Worm (Caenorhabditis elegans) whole organism, early embryonic: Measurements from ENCODE around the gene unk-1.

Source experiments
- B0310.2 ChIP-seq: sonication (generic microtip); optimal IDR thresholded peaks from 2 replicates; lab custom pipeline; 2016; ENCODE audit warnings: mild to moderate bottlenecking, missing genetic modification characterization, missing compliant biosample characterization
- F13C5.2 ChIP-seq: sonication (generic microtip); optimal IDR thresholded peaks from 2 replicates; lab custom pipeline; 2017; ENCODE audit warnings: mild to moderate bottlenecking, missing genetic modification characterization, inconsistent platforms, missing compliant biosample characterization
- ama-1 ChIP-seq: fragments of 150-350 bp; optimal IDR thresholded peaks from 2 replicates; lab custom pipeline; 2014
- ceh-13 ChIP-seq: fragments of 200-800 bp; sonication (Bioruptor generic); optimal IDR thresholded peaks from 2 replicates; lab custom pipeline; 2018; ENCODE audit warnings: mild to moderate bottlenecking, missing genetic modification characterization, missing compliant biosample characterization
- flt-1 ChIP-seq: fragments of 200-800 bp; sonication (Bioruptor generic); IDR thresholded peaks from 2 replicates; pipeline ENCODE4 v1.3.6; 2022; ENCODE audit warnings: missing genetic modification characterization, missing compliant biosample characterization
- hmbx-1 ChIP-seq: sonication (generic microtip); optimal IDR thresholded peaks from 2 replicates; lab custom pipeline; 2016; ENCODE audit warnings: mild to moderate bottlenecking, missing genetic modification characterization, missing compliant biosample characterization
- hmg-4 ChIP-seq: fragments of 200-800 bp; sonication (Bioruptor generic); optimal IDR thresholded peaks from 2 replicates; lab custom pipeline; 2018; ENCODE audit warnings: mild to moderate bottlenecking, missing genetic modification characterization, missing compliant biosample characterization
- hnd-1 ChIP-seq: sonication (generic microtip); optimal IDR thresholded peaks from 2 replicates; lab custom pipeline; 2016; ENCODE audit warnings: missing genetic modification characterization, missing compliant biosample characterization
- sea-1 ChIP-seq: fragments of 200-800 bp; sonication (Bioruptor generic); conservative IDR thresholded peaks from 2 replicates; pipeline ENCODE4 v1.3.6; 2022; ENCODE audit warnings: missing genetic modification characterization, missing compliant biosample characterization
- tbx-11 ChIP-seq: fragments of 200-800 bp; sonication (Bioruptor generic); IDR thresholded peaks from 2 replicates; pipeline ENCODE4 v1.3.6; 2022; ENCODE audit warnings: missing genetic modification characterization, missing compliant biosample characterization
- tra-4 ChIP-seq: sonication (generic microtip); optimal IDR thresholded peaks from 2 replicates; lab custom pipeline; 2017; ENCODE audit warnings: missing genetic modification characterization, missing compliant biosample characterization

DNA sequence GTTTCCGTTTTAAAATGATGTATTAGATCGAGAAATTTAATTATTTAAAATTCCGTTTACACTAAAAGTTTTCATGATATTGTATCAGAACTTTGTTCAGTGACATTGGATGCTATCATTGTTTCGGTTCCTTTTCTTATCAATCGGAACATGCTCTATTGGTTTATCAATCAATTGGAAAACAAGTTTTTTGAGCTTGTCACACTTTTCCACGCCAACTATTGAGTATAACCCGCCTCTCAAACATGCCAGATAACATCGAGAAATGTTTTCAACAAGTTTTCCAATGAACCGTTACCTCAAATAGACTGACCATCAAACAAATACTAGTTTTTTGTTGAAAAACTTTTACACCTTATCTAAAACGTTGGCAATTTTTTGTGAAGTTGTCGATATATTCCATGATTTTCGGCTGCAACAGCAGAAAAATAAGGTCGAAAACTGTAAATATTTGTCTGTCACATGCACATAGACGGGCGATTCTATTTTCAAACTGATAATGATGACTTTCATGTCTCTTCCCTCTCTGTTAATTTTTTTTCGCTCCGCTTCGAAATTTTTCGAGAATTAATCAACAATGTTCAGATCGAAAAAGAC is at the start of gene unk-1:
- TF ChIP-seq ama-1 (lab: Kevin White, UChicago) (no peak), hmbx-1 (no peak), ceh-13 (GFP tag; lab: Kevin White, UChicago) (no peak), hnd-1 (tag; lab: Kevin White, UChicago) (no peak), hmg-4 (no peak), tra-4 (no peak), F13C5.2 (tag; lab: Kevin White, UChicago) (no peak), flt-1 (GFP tag; lab: Robert Waterston, UW) (no peak), B0310.2 (tag; lab: Kevin White, UChicago) (no peak), tbx-11 (GFP tag; lab: Robert Waterston, UW) (no peak), sea-1 (GFP tag; lab: Robert Waterston, UW) (no peak)
